Worm (Caenorhabditis elegans): ENCODE measurements around the gene pgph-2.

pgph-2 gene

ce11 chrV:5780713-5781360 is 15.9 kb downstream of the pgph-2 start, which contains the start of gene F44E7.5:
TSS of gene F44E7.5 (minus strand) at chrV:5780922.
- TF ChIP-seq lsl-1 (GFP tag; optimal IDR thresholded peaks at IDR 0.05): peak; percentile 79
- no peak for TF ChIP-seq K11D2.4 (GFP tag; IDR thresholded peaks at IDR 0.05)
- peak; percentile 18 for TF ChIP-seq chd-7 (tag; optimal IDR thresholded peaks at IDR 0.05)
- TF ChIP-seq lin-54 (GFP tag; optimal IDR thresholded peaks at IDR 0.05): peak; percentile 5
- TF ChIP-seq nhr-80 (tag; optimal IDR thresholded peaks at IDR 0.05): peak; percentile 91
- peak; percentile 60 for TF ChIP-seq gei-17 (GFP tag; optimal IDR thresholded peaks at IDR 0.05)
- TF ChIP-seq ztf-26 (tag; optimal IDR thresholded peaks at IDR 0.05): peak; percentile 89
- no peak for TF ChIP-seq madf-10 (tag; optimal IDR thresholded peaks at IDR 0.05)
- TF ChIP-seq Y53F4B.3 (GFP tag; IDR thresholded peaks at IDR 0.05): no peak
- no peak for TF ChIP-seq ceh-40 (GFP tag; IDR thresholded peaks at IDR 0.05)
- peak; percentile 66 for TF ChIP-seq C06A6.2 (GFP tag; conservative IDR thresholded peaks at IDR 0.05)
- no peak for TF ChIP-seq sptf-2 (GFP tag; optimal IDR thresholded peaks at IDR 0.05)
- no peak for TF ChIP-seq B0035.1 (tag; optimal IDR thresholded peaks at IDR 0.05)
- TF ChIP-seq mcd-1 (GFP tag; IDR thresholded peaks at IDR 0.05): peak; percentile 53
- no peak for TF ChIP-seq ama-1 (optimal IDR thresholded peaks at IDR 0.05)
- no peak for TF ChIP-seq ama-1 (GFP tag; optimal IDR thresholded peaks at IDR 0.05)
- TF ChIP-seq ztf-28 (GFP tag; IDR thresholded peaks at IDR 0.05): no peak
- TF ChIP-seq ceh-58 (GFP tag; IDR thresholded peaks at IDR 0.05): no peak
- no peak for TF ChIP-seq rpc-1 (optimal IDR thresholded peaks at IDR 0.05)
- TF ChIP-seq rpc-1 (tag; optimal IDR thresholded peaks at IDR 0.05): no peak
- no peak for TF ChIP-seq Y95B8A.8 (GFP tag; IDR thresholded peaks at IDR 0.05)
- no peak for TF ChIP-seq athp-1 (tag; optimal IDR thresholded peaks at IDR 0.05)
- no peak for TF ChIP-seq pha-4 (tag; optimal IDR thresholded peaks at IDR 0.05)
- TF ChIP-seq ztf-25 (GFP tag; IDR thresholded peaks at IDR 0.05): no peak
- TF ChIP-seq ceh-27 (GFP tag; optimal IDR thresholded peaks at IDR 0.05): no peak
- peak; percentile 36 for TF ChIP-seq tbp1 (GFP tag; optimal IDR thresholded peaks at IDR 0.05)
- TF ChIP-seq F33H1.4 (GFP tag; IDR thresholded peaks at IDR 0.05): peak; percentile 76
- TF ChIP-seq K12H6.12 (tag; optimal IDR thresholded peaks at IDR 0.05): peak; percentile 40
- TF ChIP-seq T26A5.8 (tag; optimal IDR thresholded peaks at IDR 0.05): no peak
- TF ChIP-seq B0336.3 (GFP tag; IDR thresholded peaks at IDR 0.05): 0 out of 2 replicates have a peak, but pooled peaks have one; percentile 41
- peak; percentile 24; the same call in 1 of the 2 replicates for TF ChIP-seq ceh-91 (GFP tag; IDR thresholded peaks at IDR 0.05)
- peak; percentile 69 for TF ChIP-seq nhr-90 (tag; optimal IDR thresholded peaks at IDR 0.05)
- TF ChIP-seq aptf-2 (GFP tag; conservative IDR thresholded peaks at IDR 0.05): no peak
- TF ChIP-seq die-1 (tag; optimal IDR thresholded peaks at IDR 0.05): no peak
- TF ChIP-seq snpc-1.3 (tag; optimal IDR thresholded peaks at IDR 0.05; ENCODE audit: insufficient read depth): no peak
- TF ChIP-seq hlh-26 (GFP tag; conservative IDR thresholded peaks at IDR 0.05): no peak
- peak; percentile 94 for TF ChIP-seq cebp-2 (GFP tag; IDR thresholded peaks at IDR 0.05)
- no peak for TF ChIP-seq akir-1 (GFP tag; optimal IDR thresholded peaks at IDR 0.05)
- peak; percentile 24; the same call in 1 of the 2 replicates for TF ChIP-seq egrh-3 (GFP tag; IDR thresholded peaks at IDR 0.05)
- TF ChIP-seq T07F8.4 (tag; optimal IDR thresholded peaks at IDR 0.05): no peak
- peak; percentile 81 for TF ChIP-seq dox-1 (GFP tag; IDR thresholded peaks at IDR 0.05)
- TF ChIP-seq hmg-1.2 (GFP tag; IDR thresholded peaks at IDR 0.05): peak; percentile 80
- TF ChIP-seq nfya-2 (GFP tag; IDR thresholded peaks at IDR 0.05): no peak
- TF ChIP-seq let-607 (tag; optimal IDR thresholded peaks at IDR 0.05): peak in 1 of 2 experiments; percentile 60
- no peak for TF ChIP-seq mes-4 (tag; optimal IDR thresholded peaks at IDR 0.05)
- TF ChIP-seq Y56A3A.18 (GFP tag; IDR thresholded peaks at IDR 0.05): no peak
- TF ChIP-seq hsf-1 (GFP tag; IDR thresholded peaks at IDR 0.05): no peak
- no peak for TF ChIP-seq somi-1 (GFP tag; optimal IDR thresholded peaks at IDR 0.05)
- TF ChIP-seq madf-6 (GFP tag; IDR thresholded peaks at IDR 0.05): peak; percentile 56; the same call in 1 of the 2 replicates

Measured in whole organism, young adult.